Worm (Caenorhabditis elegans) whole organism, early embryonic: ENCODE results near the gene igcm-3.

Experiments used
- B0310.2 ChIP-seq: sonication (generic microtip); optimal IDR thresholded peaks from 2 replicates; lab custom pipeline; 2016; ENCODE audit warnings: mild to moderate bottlenecking, missing genetic modification characterization, missing compliant biosample characterization
- F13C5.2 ChIP-seq: sonication (generic microtip); optimal IDR thresholded peaks from 2 replicates; lab custom pipeline; 2017; ENCODE audit warnings: mild to moderate bottlenecking, missing genetic modification characterization, inconsistent platforms, missing compliant biosample characterization
- aly-1 ChIP-seq: sonication (generic microtip); optimal IDR thresholded peaks from 2 replicates; lab custom pipeline; 2016; ENCODE audit warnings: missing genetic modification characterization, missing compliant biosample characterization
- ama-1 ChIP-seq: fragments of 150-350 bp; optimal IDR thresholded peaks from 2 replicates; lab custom pipeline; 2014
- ceh-13 ChIP-seq: fragments of 200-800 bp; sonication (Bioruptor generic); optimal IDR thresholded peaks from 2 replicates; lab custom pipeline; 2018; ENCODE audit warnings: mild to moderate bottlenecking, missing genetic modification characterization, missing compliant biosample characterization
- ceh-36 ChIP-seq: sonication (generic microtip); optimal IDR thresholded peaks from 2 replicates; lab custom pipeline; 2016; ENCODE audit warnings: missing genetic modification characterization, inconsistent platforms, missing compliant biosample characterization
- ets-7 ChIP-seq: sonication (generic microtip); optimal IDR thresholded peaks from 2 replicates; lab custom pipeline; 2016; ENCODE audit warnings: missing genotype, missing genetic modification characterization, missing compliant biosample characterization
- flt-1 ChIP-seq: fragments of 200-800 bp; sonication (Bioruptor generic); IDR thresholded peaks from 2 replicates; pipeline ENCODE4 v1.3.6; 2022; ENCODE audit warnings: missing genetic modification characterization, missing compliant biosample characterization
- hmbx-1 ChIP-seq: sonication (generic microtip); optimal IDR thresholded peaks from 2 replicates; lab custom pipeline; 2016; ENCODE audit warnings: mild to moderate bottlenecking, missing genetic modification characterization, missing compliant biosample characterization
- hmg-4 ChIP-seq: fragments of 200-800 bp; sonication (Bioruptor generic); optimal IDR thresholded peaks from 2 replicates; lab custom pipeline; 2018; ENCODE audit warnings: mild to moderate bottlenecking, missing genetic modification characterization, missing compliant biosample characterization
- hnd-1 ChIP-seq: sonication (generic microtip); optimal IDR thresholded peaks from 2 replicates; lab custom pipeline; 2016; ENCODE audit warnings: missing genetic modification characterization, missing compliant biosample characterization
- pes-1 ChIP-seq: fragments of 200-800 bp; sonication (Bioruptor generic); IDR thresholded peaks from 2 replicates; pipeline ENCODE4 v1.3.6; 2022; ENCODE audit warnings: missing genetic modification reagents, missing genetic modification characterization, missing compliant biosample characterization
- scrt-1 ChIP-seq: fragments of 200-800 bp; sonication (Bioruptor generic); IDR thresholded peaks from 2 replicates; pipeline ENCODE4 v1.3.6; 2022; ENCODE audit warnings: missing genetic modification characterization, missing compliant biosample characterization
- sea-1 ChIP-seq: fragments of 200-800 bp; sonication (Bioruptor generic); conservative IDR thresholded peaks from 2 replicates; pipeline ENCODE4 v1.3.6; 2022; ENCODE audit warnings: missing genetic modification characterization, missing compliant biosample characterization
- tbx-11 ChIP-seq: fragments of 200-800 bp; sonication (Bioruptor generic); IDR thresholded peaks from 2 replicates; pipeline ENCODE4 v1.3.6; 2022; ENCODE audit warnings: missing genetic modification characterization, missing compliant biosample characterization
- tbx-37 ChIP-seq: fragments of 200-800 bp; sonication (Bioruptor generic); conservative IDR thresholded peaks from 2 replicates; pipeline ENCODE4 v1.3.6; 2022; ENCODE audit warnings: missing genetic modification reagents, missing genetic modification characterization, missing compliant biosample characterization
- tra-4 ChIP-seq: sonication (generic microtip); optimal IDR thresholded peaks from 2 replicates; lab custom pipeline; 2017; ENCODE audit warnings: missing genetic modification characterization, missing compliant biosample characterization

Gene igcm-3

ce11 chrX:2667779-2668178 lies 37.9 kb downstream of the igcm-3 start, which contains the start of gene C09B7.2:
Gene C09B7.2, plus strand, starts transcription at chrX:2668127.
- TF ChIP-seq hmg-4 (GFP tag; lab: Kevin White, UChicago) (no peak), B0310.2 (no peak), tbx-37 (no peak), sea-1 (GFP tag; lab: Robert Waterston, UW) (no peak), ets-7 (tag; lab: Kevin White, UChicago) (no peak), ama-1 (no peak), flt-1 (GFP tag; lab: Robert Waterston, UW) (no peak), F13C5.2 (tag; lab: Kevin White, UChicago) (no peak)

DNA sequence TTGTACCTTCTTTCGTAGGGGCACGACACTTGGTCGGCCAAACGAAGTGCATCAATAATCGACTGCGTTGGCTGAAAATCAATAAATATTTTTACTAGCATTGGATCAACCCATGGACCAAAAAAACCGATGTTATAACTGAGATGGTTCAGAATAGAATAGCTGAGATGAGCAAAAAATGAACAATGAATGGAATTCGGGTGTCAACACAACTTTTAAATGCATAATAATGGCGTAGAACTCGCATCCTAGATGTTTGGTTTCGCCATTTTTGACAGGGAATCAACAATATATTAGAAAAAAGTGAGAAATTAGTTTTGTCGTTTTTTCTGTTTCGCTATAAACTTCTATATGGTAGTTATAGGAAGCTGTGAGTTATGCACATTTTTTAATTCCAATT lies 41.4 kb downstream of the igcm-3 start, which contains the start of gene F54G2.1:
F54G2.1 (minus strand) TSS at position 101 of the 400 bp plus-strand sequence.
- TF ChIP-seq flt-1 (GFP tag; lab: Robert Waterston, UW): no peak
- no peak for TF ChIP-seq ceh-13 (GFP tag; lab: Kevin White, UChicago)
- no peak for TF ChIP-seq tra-4 (tag; lab: Kevin White, UChicago)
- no peak for TF ChIP-seq pes-1 (GFP tag; lab: Robert Waterston, UW)
- TF ChIP-seq ceh-36 (tag; lab: Kevin White, UChicago): no peak
- TF ChIP-seq hnd-1 (tag; lab: Kevin White, UChicago): no peak
- TF ChIP-seq tbx-37: no peak
- TF ChIP-seq sea-1 (GFP tag; lab: Robert Waterston, UW): no peak
- no peak for TF ChIP-seq hmg-4 (GFP tag; lab: Kevin White, UChicago)
- TF ChIP-seq B0310.2: no peak
- TF ChIP-seq ama-1: no peak

DNA sequence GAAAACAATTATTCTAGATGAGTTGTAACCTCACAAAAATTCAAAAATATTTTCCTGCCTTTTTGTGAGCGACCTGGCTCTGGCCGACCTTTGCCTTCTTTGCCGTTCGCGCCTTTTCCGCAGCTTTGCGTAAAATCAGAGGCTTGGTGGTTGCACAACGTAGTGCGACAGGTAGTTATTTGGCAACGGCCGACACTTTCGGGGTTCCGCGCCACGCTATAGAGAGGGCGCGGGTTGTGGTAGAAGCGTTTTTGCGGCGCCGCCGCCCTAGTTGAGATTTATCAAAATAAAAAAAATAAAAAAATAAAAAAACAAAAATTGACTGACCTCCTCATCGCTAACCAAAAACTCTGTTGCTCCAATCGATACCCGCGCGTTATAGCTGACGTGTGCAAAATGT lies 41.9 kb downstream of the igcm-3 start:
- no peak for TF ChIP-seq F13C5.2 (tag; lab: Kevin White, UChicago)
- TF ChIP-seq scrt-1 (GFP tag; lab: Robert Waterston, UW): no peak
- TF ChIP-seq aly-1 (tag; lab: Kevin White, UChicago): no peak
- TF ChIP-seq flt-1 (GFP tag; lab: Robert Waterston, UW): no peak
- TF ChIP-seq pes-1 (GFP tag; lab: Robert Waterston, UW): no peak
- TF ChIP-seq ceh-36 (tag; lab: Kevin White, UChicago): no peak
- no peak for TF ChIP-seq ets-7 (tag; lab: Kevin White, UChicago)
- no peak for TF ChIP-seq ceh-13 (GFP tag; lab: Kevin White, UChicago)
- TF ChIP-seq ama-1: no peak
- TF ChIP-seq hmbx-1 (tag; lab: Kevin White, UChicago): no peak
- TF ChIP-seq tbx-37: no peak
- TF ChIP-seq tbx-11 (GFP tag; lab: Robert Waterston, UW): no peak
- TF ChIP-seq hnd-1 (tag; lab: Kevin White, UChicago): no peak
- no peak for TF ChIP-seq tra-4 (tag; lab: Kevin White, UChicago)
- TF ChIP-seq hmg-4 (GFP tag; lab: Kevin White, UChicago): no peak
- no peak for TF ChIP-seq B0310.2
- no peak for TF ChIP-seq sea-1 (GFP tag; lab: Robert Waterston, UW)

DNA sequence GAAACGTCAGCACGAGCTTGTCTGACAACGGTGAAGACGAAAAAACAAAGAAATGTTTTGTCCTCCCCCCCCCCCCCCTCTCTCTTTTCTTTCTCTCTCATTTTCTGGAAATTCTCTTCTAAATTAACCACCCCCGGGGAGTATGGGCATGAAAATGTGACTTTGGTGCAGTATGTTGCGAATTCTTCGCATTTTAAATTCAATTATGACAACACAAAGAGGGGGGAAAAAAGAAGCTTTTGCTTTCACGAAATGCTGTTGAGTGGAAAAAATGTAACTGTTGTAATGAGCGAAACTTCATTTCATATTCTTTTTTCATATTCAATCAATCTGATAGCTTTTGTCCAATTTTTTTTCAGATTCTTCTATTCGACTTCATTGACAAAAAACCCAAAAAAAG lies 51.3 kb downstream of the igcm-3 start:
- no peak for TF ChIP-seq ama-1
- TF ChIP-seq tra-4 (tag; lab: Kevin White, UChicago): no peak
- no peak for TF ChIP-seq aly-1 (tag; lab: Kevin White, UChicago)
- no peak for TF ChIP-seq tbx-37
- TF ChIP-seq hmg-4 (GFP tag; lab: Kevin White, UChicago): no peak
- TF ChIP-seq ceh-13 (GFP tag; lab: Kevin White, UChicago): no peak
- TF ChIP-seq sea-1 (GFP tag; lab: Robert Waterston, UW): no peak
- no peak for TF ChIP-seq B0310.2
- no peak for TF ChIP-seq flt-1 (GFP tag; lab: Robert Waterston, UW)
- TF ChIP-seq scrt-1 (GFP tag; lab: Robert Waterston, UW): no peak
- no peak for TF ChIP-seq hmbx-1 (tag; lab: Kevin White, UChicago)
- TF ChIP-seq F13C5.2 (tag; lab: Kevin White, UChicago): no peak
